ENCODE assay signal across 4 fruit fly cellular contexts in the genomic region with DNA sequence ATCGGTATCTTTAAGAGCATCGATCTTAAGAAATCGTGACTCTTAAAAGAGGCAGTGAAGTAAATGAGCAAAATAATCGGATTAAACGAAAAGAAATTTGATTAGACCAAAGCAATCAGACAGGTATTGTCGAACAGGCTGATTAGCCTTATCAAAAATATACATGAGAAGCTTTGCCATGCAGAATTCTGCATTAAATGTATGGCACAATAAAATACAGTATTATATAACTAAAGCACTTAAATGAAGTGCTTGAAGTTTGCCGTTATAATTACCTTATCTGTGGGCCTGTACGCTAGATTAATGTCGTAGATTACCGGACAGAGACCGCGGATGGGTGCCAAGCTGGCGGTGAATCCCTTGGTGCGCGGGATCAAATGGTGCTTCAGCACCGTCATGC.
TF ChIP-seq lines count a peak whose summit lies in the region.

No protein-coding gene starts in this region.

- TF ChIP-seq CTCF in whole organism, embryonic (GFP tag; optimal IDR thresholded peaks at IDR 0.05; lab: Kevin White, UChicago) = no peak

TF ChIP-seq in whole organism, adult, 20 proteins besides CTCF, POLR2A, EP300 and RAD21:
- no peak for TF ChIP-seq CG7045 (GFP tag; optimal IDR thresholded peaks at IDR 0.05; lab: Kevin White, UChicago)
- no peak for TF ChIP-seq bab1 (GFP tag; optimal IDR thresholded peaks at IDR 0.05; lab: Kevin White, UChicago)
- peak; percentile 44 for TF ChIP-seq ovo (GFP tag; optimal IDR thresholded peaks at IDR 0.05; lab: Kevin White, UChicago)
- TF ChIP-seq CG33017 (tag; optimal IDR thresholded peaks at IDR 0.05; lab: Kevin White, UChicago) = no peak
- TF ChIP-seq CG11617 (GFP tag; optimal IDR thresholded peaks at IDR 0.05; lab: Kevin White, UChicago) = no peak
- peak; percentile 50 for TF ChIP-seq kay (GFP tag; lab: Kevin White, UChicago; ENCODE audit: borderline replicate concordance)
- TF ChIP-seq cnc (optimal IDR thresholded peaks at IDR 0.05; lab: Kevin White, UChicago) = no peak
- TF ChIP-seq Clk (GFP tag; optimal IDR thresholded peaks at IDR 0.05; lab: Kevin White, UChicago) = no peak

TF ChIP-seq in whole organism, embryonic, 481 proteins besides CTCF, POLR2A, EP300 and RAD21:
- TF ChIP-seq exex (tag; optimal IDR thresholded peaks at IDR 0.05; lab: Kevin White, UChicago) (peak; percentile 79), seq (GFP tag; IDR thresholded peaks at IDR 0.05; lab: Robert Waterston, UW) (no peak), CG30431 (GFP tag; optimal IDR thresholded peaks at IDR 0.05; lab: Kevin White, UChicago) (no peak), chinmo (GFP tag; IDR thresholded peaks at IDR 0.05; lab: Robert Waterston, UW; ENCODE audit: partially characterized antibody) (0 out of 4 replicates have a peak, but pooled peaks have one; percentile 30), Pdp1 (GFP tag; optimal IDR thresholded peaks at IDR 0.05; lab: Kevin White, UChicago) (peak in 1 of 2 experiments; percentile 87), grn (GFP tag; optimal IDR thresholded peaks at IDR 0.05; lab: Kevin White, UChicago) (peak; percentile 20)

TF ChIP-seq in whole organism, prepupa, 60 proteins besides CTCF, POLR2A, EP300 and RAD21:
- TF ChIP-seq fkh (GFP tag; optimal IDR thresholded peaks at IDR 0.05; lab: Kevin White, UChicago) = no peak
- no peak for TF ChIP-seq cyc (GFP tag; optimal IDR thresholded peaks at IDR 0.05; lab: Kevin White, UChicago)
- TF ChIP-seq dsx (GFP tag; optimal IDR thresholded peaks at IDR 0.05; lab: Kevin White, UChicago; ENCODE audit: poor library complexity, severe bottlenecking) = no peak
- no peak for TF ChIP-seq CG3032 (tag; optimal IDR thresholded peaks at IDR 0.05; lab: Kevin White, UChicago)
- TF ChIP-seq Ets21C (GFP tag; optimal IDR thresholded peaks at IDR 0.05; lab: Kevin White, UChicago) = no peak
- TF ChIP-seq CG11762 (GFP tag; optimal IDR thresholded peaks at IDR 0.05; lab: Kevin White, UChicago; ENCODE audit: insufficient read depth) = no peak
- TF ChIP-seq fd85E (GFP tag; optimal IDR thresholded peaks at IDR 0.05; lab: Kevin White, UChicago) = no peak
- peak; percentile 92 for TF ChIP-seq vri (GFP tag; optimal IDR thresholded peaks at IDR 0.05; lab: Kevin White, UChicago)

TF ChIP-seq in whole organism, wandering third instar larva, 38 proteins besides CTCF, POLR2A, EP300 and RAD21:
- no peak for TF ChIP-seq Rel (GFP tag; optimal IDR thresholded peaks at IDR 0.05; lab: Kevin White, UChicago)
- TF ChIP-seq Rel (tag; optimal IDR thresholded peaks at IDR 0.05; lab: Kevin White, UChicago) = peak; percentile 1
- no peak for TF ChIP-seq h (GFP tag; optimal IDR thresholded peaks at IDR 0.05; lab: Kevin White, UChicago)
- TF ChIP-seq CG32264 (GFP tag; optimal IDR thresholded peaks at IDR 0.05; lab: Kevin White, UChicago) = no peak
